Worm (Caenorhabditis elegans) whole organism, L4 larva: ENCODE data around the gene ceh-58.
A peak's percentile ranks its signal among the peaks of the same experiment; 100 is the strongest.

ENCODE experiments used
- F10B5.3 ChIP-seq: sonication (generic microtip); optimal IDR thresholded peaks from 2 replicates; lab custom pipeline; 2016; ENCODE audit warnings: mild to moderate bottlenecking, missing genetic modification characterization, missing compliant biosample characterization
- F37D6.2 ChIP-seq: sonication (generic microtip); optimal IDR thresholded peaks from 2 replicates; lab custom pipeline; 2016; ENCODE audit warnings: mild to moderate bottlenecking, missing genetic modification characterization, missing compliant biosample characterization
- F49E8.2 ChIP-seq: sonication (generic microtip); optimal IDR thresholded peaks from 2 replicates; lab custom pipeline; 2016; ENCODE audit warnings: missing compliant biosample characterization, mild to moderate bottlenecking, missing genetic modification characterization, borderline replicate concordance
- R02D3.7 ChIP-seq: fragments of 150-350 bp; sonication (generic microtip); optimal IDR thresholded peaks from 3 replicates; lab custom pipeline; 2014; ENCODE audit warnings: missing biosample characterization, missing genetic modification characterization
- T20F7.1 ChIP-seq: fragments of 200-800 bp; sonication (Bioruptor generic); optimal IDR thresholded peaks from 2 replicates; lab custom pipeline; 2018; ENCODE audit warnings: mild to moderate bottlenecking, missing genetic modification characterization, missing compliant biosample characterization
- Y105C5A.15 ChIP-seq: fragments of 200-800 bp; sonication (Bioruptor generic); IDR thresholded peaks from 2 replicates; pipeline ENCODE4 v1.3.6; 2022; ENCODE audit warnings: missing genetic modification characterization, missing compliant biosample characterization
- Y5F2A.4 ChIP-seq: fragments of 200-800 bp; sonication (Bioruptor generic); optimal IDR thresholded peaks from 2 replicates; lab custom pipeline; 2018; ENCODE audit warnings: mild to moderate bottlenecking, missing genetic modification characterization, missing compliant biosample characterization
- ZK337.2 ChIP-seq: fragments of 200-800 bp; sonication (Bioruptor generic); IDR thresholded peaks from 2 replicates; pipeline ENCODE4 v1.3.6; 2022; ENCODE audit warnings: missing genetic modification reagents, missing genetic modification characterization, missing compliant biosample characterization
- ama-1 ChIP-seq: fragments of 150-350 bp; optimal IDR thresholded peaks from 2 replicates; lab custom pipeline; 2014; ENCODE audit warnings: inconsistent platforms, mixed read lengths
- arid-1 ChIP-seq: fragments of 200-800 bp; sonication (Bioruptor generic); conservative IDR thresholded peaks from 2 replicates; pipeline ENCODE4 v1.3.6; 2022; ENCODE audit warnings: missing genetic modification reagents, missing genetic modification characterization, missing compliant biosample characterization
- ceh-20 ChIP-seq: fragments of 200-800 bp; sonication (Bioruptor generic); IDR thresholded peaks from 2 replicates; pipeline ENCODE4 v1.3.6; 2022; ENCODE audit warnings: missing genetic modification reagents, missing genetic modification characterization, missing compliant biosample characterization
- ceh-32 ChIP-seq: sonication (generic microtip); optimal IDR thresholded peaks from 2 replicates; lab custom pipeline; 2016; ENCODE audit warnings: mild to moderate bottlenecking, missing genetic modification characterization, missing compliant biosample characterization; ENCODE audit not compliant: poor library complexity
- ceh-62 ChIP-seq: sonication (generic microtip); optimal IDR thresholded peaks from 2 replicates; lab custom pipeline; 2017; ENCODE audit warnings: missing biosample characterization, missing genetic modification characterization
- ces-1 ChIP-seq: fragments of 150-350 bp; sonication (generic microtip); optimal IDR thresholded peaks from 4 replicates; lab custom pipeline; 2014; ENCODE audit warnings: missing biosample characterization, missing genetic modification reagents, missing genetic modification characterization
- ctbp-1 ChIP-seq: fragments of 200-800 bp; sonication (Bioruptor generic); IDR thresholded peaks from 2 replicates; pipeline ENCODE4 v1.3.6; 2022; ENCODE audit warnings: missing genetic modification reagents, missing genetic modification characterization, missing compliant biosample characterization
- daf-12 ChIP-seq: fragments of 150-350 bp; optimal IDR thresholded peaks from 2 replicates; lab custom pipeline; 2014; ENCODE audit warnings: missing biosample characterization, missing genetic modification reagents, missing genetic modification characterization
- daf-8 ChIP-seq: fragments of 200-800 bp; sonication (Bioruptor generic); IDR thresholded peaks from 2 replicates; pipeline ENCODE4 v1.3.6; 2022; ENCODE audit warnings: missing genetic modification characterization, missing compliant biosample characterization
- dmd-8 ChIP-seq: fragments of 200-800 bp; sonication (Bioruptor generic); IDR thresholded peaks from 2 replicates; pipeline ENCODE4 v1.3.6; 2022; ENCODE audit warnings: missing genetic modification characterization, missing compliant biosample characterization
- dpl-1 ChIP-seq: fragments of 150-350 bp; optimal IDR thresholded peaks from 2 replicates; lab custom pipeline; 2014; ENCODE audit warnings: missing biosample characterization, missing genetic modification reagents, missing genetic modification characterization
- fos-1 ChIP-seq: fragments of 150-350 bp; optimal IDR thresholded peaks from 2 replicates; lab custom pipeline; 2014; ENCODE audit warnings: missing biosample characterization, missing genetic modification characterization
- hlh-11 ChIP-seq: fragments of 200-800 bp; sonication (Bioruptor generic); optimal IDR thresholded peaks from 2 replicates; lab custom pipeline; 2018; ENCODE audit warnings: mild to moderate bottlenecking, missing genetic modification characterization, missing compliant biosample characterization
- hlh-30 ChIP-seq: sonication (generic microtip); optimal IDR thresholded peaks from 2 replicates; lab custom pipeline; 2017; ENCODE audit warnings: antibody characterized with exemption, mild to moderate bottlenecking, missing genetic modification characterization, missing compliant biosample characterization; ENCODE audit not compliant: insufficient read depth
- hmg-1.1 ChIP-seq: fragments of 200-800 bp; sonication (Bioruptor generic); IDR thresholded peaks from 2 replicates; pipeline ENCODE4 v1.3.6; 2022; ENCODE audit warnings: missing genetic modification reagents, missing genetic modification characterization, missing compliant biosample characterization
- jun-1 ChIP-seq: fragments of 150-350 bp; optimal IDR thresholded peaks from 2 replicates; lab custom pipeline; 2014; ENCODE audit warnings: missing biosample characterization, missing genetic modification reagents, missing genetic modification characterization
- lim-7 ChIP-seq: fragments of 200-800 bp; sonication (Bioruptor generic); IDR thresholded peaks from 2 replicates; pipeline ENCODE4 v1.3.6; 2022; ENCODE audit warnings: missing genetic modification characterization, missing compliant biosample characterization
- lin-15B ChIP-seq: fragments of 150-350 bp; sonication (generic microtip); optimal IDR thresholded peaks from 3 replicates; lab custom pipeline; 2014; ENCODE audit warnings: missing biosample characterization, missing genetic modification characterization
- lir-3 ChIP-seq: sonication (generic microtip); optimal IDR thresholded peaks from 2 replicates; lab custom pipeline; 2016; ENCODE audit warnings: mild to moderate bottlenecking, missing genetic modification characterization, missing compliant biosample characterization
- lsy-2 ChIP-seq, 2 experiments: fragments of 150-350 bp in 1 of 2; sonication (generic microtip) in 1 of 2; optimal IDR thresholded peaks; 2 replicates each; lab custom pipeline; 2014 to 2017; ENCODE audit warnings: missing biosample characterization in 2 of 2, missing genetic modification characterization in 2 of 2
- madf-9 ChIP-seq: fragments of 200-800 bp; sonication (Bioruptor generic); conservative IDR thresholded peaks from 2 replicates; pipeline ENCODE4 v1.3.6; 2022; ENCODE audit warnings: missing genetic modification reagents, missing genetic modification characterization, missing compliant biosample characterization
- mdt-29 ChIP-seq: fragments of 200-800 bp; sonication (Bioruptor generic); IDR thresholded peaks from 2 replicates; pipeline ENCODE4 v1.3.6; 2022; ENCODE audit warnings: missing genetic modification reagents, missing genetic modification characterization, missing compliant biosample characterization
- mep-1 ChIP-seq: fragments of 150-350 bp; sonication (generic microtip); optimal IDR thresholded peaks from 3 replicates; lab custom pipeline; 2014; ENCODE audit warnings: missing biosample characterization, missing genetic modification characterization
- mxl-3 ChIP-seq: fragments of 200-800 bp; sonication (Bioruptor generic); optimal IDR thresholded peaks from 2 replicates; lab custom pipeline; 2018; ENCODE audit warnings: mild to moderate bottlenecking, missing genetic modification characterization, missing compliant biosample characterization
- nhr-10 ChIP-seq: fragments of 150-350 bp; optimal IDR thresholded peaks from 2 replicates; lab custom pipeline; 2014; ENCODE audit warnings: missing biosample characterization, missing genetic modification characterization
- nhr-102 ChIP-seq: sonication (generic microtip); optimal IDR thresholded peaks from 2 replicates; lab custom pipeline; 2016; ENCODE audit warnings: mild to moderate bottlenecking, missing genetic modification characterization, moderate library complexity, missing compliant biosample characterization
- nhr-237 ChIP-seq: sonication (generic microtip); optimal IDR thresholded peaks from 2 replicates; lab custom pipeline; 2017; ENCODE audit warnings: missing biosample characterization, missing genetic modification characterization
- nhr-25 ChIP-seq: sonication (generic microtip); optimal IDR thresholded peaks from 2 replicates; lab custom pipeline; 2017; ENCODE audit warnings: missing genetic modification characterization, mild to moderate bottlenecking, missing compliant biosample characterization, antibody characterized with exemption, moderate library complexity, borderline replicate concordance; ENCODE audit not compliant: insufficient read depth
- nhr-28 ChIP-seq: fragments of 150-350 bp; optimal IDR thresholded peaks from 2 replicates; lab custom pipeline; 2014; ENCODE audit warnings: missing biosample characterization, missing genetic modification characterization
- nhr-48 ChIP-seq: sonication (generic microtip); optimal IDR thresholded peaks from 2 replicates; lab custom pipeline; 2016; ENCODE audit warnings: mild to moderate bottlenecking, missing genetic modification characterization, missing compliant biosample characterization
- nhr-6 ChIP-seq: fragments of 150-350 bp; optimal IDR thresholded peaks from 2 replicates; lab custom pipeline; 2014; ENCODE audit warnings: missing biosample characterization, missing genetic modification characterization
- php-3 ChIP-seq: fragments of 200-800 bp; sonication (Bioruptor generic); IDR thresholded peaks from 2 replicates; pipeline ENCODE4 v1.3.6; 2022; ENCODE audit warnings: missing genetic modification reagents, missing genetic modification characterization, missing compliant biosample characterization
- pqm-1 ChIP-seq: sonication (generic microtip); optimal IDR thresholded peaks from 2 replicates; lab custom pipeline; 2017; ENCODE audit warnings: missing biosample characterization, missing genetic modification characterization
- rbr-2 ChIP-seq: sonication (generic microtip); optimal IDR thresholded peaks from 2 replicates; lab custom pipeline; 2016; ENCODE audit warnings: missing genotype, missing genetic modification characterization, missing compliant biosample characterization
- sdz-12 ChIP-seq: fragments of 200-800 bp; sonication (Bioruptor generic); optimal IDR thresholded peaks from 2 replicates; lab custom pipeline; 2018; ENCODE audit warnings: mild to moderate bottlenecking, missing genetic modification characterization, missing compliant biosample characterization
- skn-1 ChIP-seq: fragments of 150-350 bp; optimal IDR thresholded peaks from 2 replicates; lab custom pipeline; 2014; ENCODE audit warnings: missing biosample characterization, missing genetic modification characterization
- snpc-4 ChIP-seq: fragments of 150-350 bp; optimal IDR thresholded peaks from 2 replicates; lab custom pipeline; 2014; ENCODE audit warnings: missing biosample characterization, missing genetic modification characterization
- spr-1 ChIP-seq: sonication (generic microtip); optimal IDR thresholded peaks from 2 replicates; lab custom pipeline; 2016; ENCODE audit warnings: mild to moderate bottlenecking, missing genetic modification characterization, missing compliant biosample characterization
- tra-1 ChIP-seq: fragments of 200-800 bp; sonication (Bioruptor generic); IDR thresholded peaks from 2 replicates; pipeline ENCODE4 v1.3.6; 2022; ENCODE audit warnings: missing genetic modification reagents, missing genetic modification characterization, missing compliant biosample characterization
- unc-130 ChIP-seq: sonication (generic microtip); optimal IDR thresholded peaks from 2 replicates; lab custom pipeline; 2016; ENCODE audit warnings: missing genetic modification reagents, missing genetic modification characterization, missing compliant biosample characterization
- unc-39 ChIP-seq: sonication (generic microtip); optimal IDR thresholded peaks from 2 replicates; lab custom pipeline; 2017; ENCODE audit warnings: missing biosample characterization, missing genetic modification characterization
- zag-1 ChIP-seq: fragments of 150-350 bp; optimal IDR thresholded peaks from 2 replicates; lab custom pipeline; 2014; ENCODE audit warnings: missing biosample characterization, missing genetic modification characterization
- zfp-3 ChIP-seq: fragments of 200-800 bp; sonication (Bioruptor generic); conservative IDR thresholded peaks from 2 replicates; pipeline ENCODE4 v1.3.6; 2022; ENCODE audit warnings: missing genetic modification reagents, missing genetic modification characterization, missing compliant biosample characterization
- ztf-7 ChIP-seq: fragments of 150-350 bp; optimal IDR thresholded peaks from 2 replicates; lab custom pipeline; 2014; ENCODE audit warnings: missing biosample characterization, missing genetic modification characterization

ceh-58 gene

ce11 chrII:10384680-10385383, 15.4 kb upstream of the ceh-58 start, which contains the start of gene ztf-27:
TSS of gene ztf-27 (plus strand) at chrII:10385333.
- TF ChIP-seq rbr-2 (tag; lab: Kevin White, UChicago): peak; percentile 15
- TF ChIP-seq nhr-6 (tag; lab: Kevin White, UChicago): no peak
- no peak for TF ChIP-seq skn-1
- TF ChIP-seq lir-3 (tag; lab: Kevin White, UChicago): no peak
- TF ChIP-seq jun-1 (tag; lab: Kevin White, UChicago): no peak
- TF ChIP-seq hlh-11: peak; percentile 77
- TF ChIP-seq daf-12 (tag; lab: Kevin White, UChicago): no peak
- no peak for TF ChIP-seq nhr-48 (tag; lab: Kevin White, UChicago)
- no peak for TF ChIP-seq spr-1
- peak; percentile 65 for TF ChIP-seq mxl-3 (GFP tag; lab: Kevin White, UChicago)
- TF ChIP-seq unc-130 (GFP tag; lab: Kevin White, UChicago): no peak
- no peak for TF ChIP-seq ceh-32 (tag; lab: Kevin White, UChicago)
- TF ChIP-seq nhr-10 (tag; lab: Kevin White, UChicago): no peak
- TF ChIP-seq lsy-2 (tag; optimal IDR thresholded peaks at IDR 0.05; lab: Kevin White, UChicago): no peak
- no peak for TF ChIP-seq ZK337.2 (GFP tag; lab: Robert Waterston, UW)
- TF ChIP-seq zag-1 (tag; lab: Kevin White, UChicago): no peak
- no peak for TF ChIP-seq dpl-1
- no peak for TF ChIP-seq sdz-12 (GFP tag; lab: Kevin White, UChicago)
- TF ChIP-seq pqm-1: peak; percentile 2
- no peak for TF ChIP-seq ceh-20 (GFP tag; lab: Robert Waterston, UW)
- no peak for TF ChIP-seq zfp-3
- no peak for TF ChIP-seq Y5F2A.4 (GFP tag; lab: Kevin White, UChicago)
- TF ChIP-seq mep-1 (tag; lab: Kevin White, UChicago): peak; percentile 56
- no peak for TF ChIP-seq ctbp-1 (GFP tag; lab: Robert Waterston, UW)
- peak; percentile 36 for TF ChIP-seq nhr-28
- no peak for TF ChIP-seq F37D6.2 (tag; lab: Kevin White, UChicago)
- no peak for TF ChIP-seq ama-1 (lab: Kevin White, UChicago)
- no peak for TF ChIP-seq lim-7 (GFP tag; lab: Robert Waterston, UW)
- TF ChIP-seq madf-9: no peak
- TF ChIP-seq hlh-30 (tag; lab: Kevin White, UChicago): peak; percentile 17
- TF ChIP-seq nhr-25: peak; percentile 56
- TF ChIP-seq Y105C5A.15 (GFP tag; lab: Robert Waterston, UW): no peak
- TF ChIP-seq arid-1 (GFP tag; lab: Robert Waterston, UW): no peak
- TF ChIP-seq ces-1 (GFP tag; lab: Kevin White, UChicago): no peak
- TF ChIP-seq ceh-62 (tag; lab: Kevin White, UChicago): no peak
- no peak for TF ChIP-seq mdt-29 (GFP tag; lab: Robert Waterston, UW)
- no peak for TF ChIP-seq tra-1 (GFP tag; lab: Robert Waterston, UW)
- no peak for TF ChIP-seq snpc-4 (tag; lab: Kevin White, UChicago)
- no peak for TF ChIP-seq hmg-1.1
- TF ChIP-seq T20F7.1 (GFP tag; lab: Kevin White, UChicago): no peak
- TF ChIP-seq unc-39 (tag; lab: Kevin White, UChicago): no peak
- no peak for TF ChIP-seq lin-15B (tag; lab: Kevin White, UChicago)
- TF ChIP-seq F10B5.3 (tag; lab: Kevin White, UChicago): no peak
- TF ChIP-seq daf-8: no peak
- no peak for TF ChIP-seq dmd-8 (GFP tag; lab: Robert Waterston, UW)
- TF ChIP-seq R02D3.7: no peak
- TF ChIP-seq php-3 (GFP tag; lab: Robert Waterston, UW): no peak
- no peak for TF ChIP-seq F49E8.2 (tag; lab: Kevin White, UChicago)
- TF ChIP-seq nhr-237 (tag; lab: Kevin White, UChicago): no peak
- TF ChIP-seq fos-1: no peak
- no peak for TF ChIP-seq ztf-7 (tag; lab: Kevin White, UChicago)
- peak; percentile 11 for TF ChIP-seq nhr-102 (tag; lab: Kevin White, UChicago)
